Fruit fly (Drosophila melanogaster) whole organism, embryonic: ENCODE results near the gene Mo25.
A peak's percentile ranks its signal among the peaks of the same experiment; 100 is the strongest.

Source experiments
- Adf1 ChIP-seq: fragments of 200-800 bp; sonication (Bioruptor generic); IDR thresholded peaks from 2 replicates; pipeline ENCODE4 v1.3.6; 2022; ENCODE audit warnings: missing biosample characterization, missing genetic modification characterization
- B-H1 ChIP-seq: fragments of 200-800 bp; sonication (Bioruptor generic); IDR thresholded peaks from 3 replicates; pipeline ENCODE4 v1.3.6; 2022; ENCODE audit warnings: missing biosample characterization, missing genetic modification characterization
- CG1024 ChIP-seq: fragments of 200-800 bp; sonication (Bioruptor generic); IDR thresholded peaks from 2 replicates; pipeline ENCODE4 v1.3.6; 2022; ENCODE audit warnings: missing biosample characterization, missing genetic modification characterization
- CG11247 ChIP-seq: fragments of 200-800 bp; sonication (Bioruptor generic); IDR thresholded peaks from 2 replicates; pipeline ENCODE4 v1.3.6; 2022; ENCODE audit warnings: missing biosample characterization, missing genetic modification characterization
- CG11504 ChIP-seq: fragments of 200-800 bp; sonication (Bioruptor generic); optimal IDR thresholded peaks from 3 replicates; lab custom pipeline; 2019; ENCODE audit warnings: missing biosample characterization, mild to moderate bottlenecking, missing genetic modification characterization, moderate library complexity
- CG11560 ChIP-seq: fragments of 200-800 bp; sonication (Bioruptor generic); IDR thresholded peaks from 3 replicates; pipeline ENCODE4 v1.3.6; 2022; ENCODE audit warnings: missing biosample characterization, missing genetic modification characterization
- CG12744 ChIP-seq: fragments of 200-800 bp; sonication (Bioruptor generic); optimal IDR thresholded peaks from 2 replicates; lab custom pipeline; 2016; ENCODE audit warnings: missing biosample characterization, missing genetic modification characterization
- CG1529 ChIP-seq: fragments of 200-800 bp; sonication (Bioruptor generic); optimal IDR thresholded peaks from 3 replicates; lab custom pipeline; 2018; ENCODE audit warnings: missing biosample characterization, missing genetic modification characterization
- CG15601 ChIP-seq: fragments of 200-800 bp; sonication (Bioruptor generic); optimal IDR thresholded peaks from 3 replicates; lab custom pipeline; 2019; ENCODE audit warnings: missing biosample characterization, mild to moderate bottlenecking, missing genetic modification characterization, moderate library complexity
- CG16815 ChIP-seq: fragments of 200-800 bp; sonication (Bioruptor generic); optimal IDR thresholded peaks from 3 replicates; lab custom pipeline; 2017; ENCODE audit warnings: missing biosample characterization, mild to moderate bottlenecking, missing genetic modification characterization
- CG31441 ChIP-seq: fragments of 200-800 bp; sonication (Bioruptor generic); IDR thresholded peaks from 2 replicates; pipeline ENCODE4 v1.3.6; 2022; ENCODE audit warnings: missing biosample characterization, missing genetic modification characterization
- CG32767 ChIP-seq: fragments of 200-800 bp; sonication (Bioruptor generic); IDR thresholded peaks from 2 replicates; pipeline ENCODE4 v1.3.6; 2022; ENCODE audit warnings: missing biosample characterization, missing genetic modification characterization
- CG4328 ChIP-seq: fragments of 200-800 bp; sonication (Bioruptor generic); optimal IDR thresholded peaks from 3 replicates; lab custom pipeline; 2017; ENCODE audit warnings: missing biosample characterization, missing genetic modification reagents, missing genetic modification characterization
- CG4404 ChIP-seq: fragments of 200-800 bp; sonication (Bioruptor generic); IDR thresholded peaks from 2 replicates; pipeline ENCODE4 v1.3.6; 2022; ENCODE audit warnings: missing biosample characterization, missing genetic modification characterization
- CG4617 ChIP-seq: fragments of 200-800 bp; sonication (Bioruptor generic); optimal IDR thresholded peaks from 3 replicates; lab custom pipeline; 2016; ENCODE audit warnings: missing biosample characterization, missing genetic modification characterization, borderline replicate concordance
- CG6254 ChIP-seq: fragments of 200-800 bp; sonication (Bioruptor generic); optimal IDR thresholded peaks from 3 replicates; lab custom pipeline; 2017; ENCODE audit warnings: mild to moderate bottlenecking, missing biosample characterization, missing genetic modification reagents, missing genetic modification characterization
- CG8944 ChIP-seq: fragments of 200-800 bp; sonication (Bioruptor generic); optimal IDR thresholded peaks from 3 replicates; lab custom pipeline; 2016; ENCODE audit warnings: missing biosample characterization, missing genetic modification characterization
- CG9817 ChIP-seq: fragments of 200-800 bp; sonication (Bioruptor generic); optimal IDR thresholded peaks from 2 replicates; lab custom pipeline; 2018; ENCODE audit warnings: missing biosample characterization, mild to moderate bottlenecking, missing genetic modification characterization, moderate library complexity
- CG9932 ChIP-seq: fragments of 200-800 bp; sonication (Bioruptor generic); IDR thresholded peaks from 2 replicates; pipeline ENCODE4 v1.3.6; 2022; ENCODE audit warnings: missing biosample characterization, missing genetic modification characterization
- CrebB ChIP-seq: fragments of 200-800 bp; sonication (Bioruptor generic); optimal IDR thresholded peaks from 3 replicates; lab custom pipeline; 2018; ENCODE audit warnings: missing biosample characterization, mild to moderate bottlenecking, missing genetic modification characterization
- Dad ChIP-seq: fragments of 200-800 bp; sonication (Bioruptor generic); optimal IDR thresholded peaks from 3 replicates; lab custom pipeline; 2016; ENCODE audit warnings: missing biosample characterization, missing genetic modification characterization
- Dll ChIP-seq: fragments of 200-800 bp; sonication (Bioruptor generic); IDR thresholded peaks from 4 replicates; pipeline ENCODE4 v1.3.6; 2022; ENCODE audit warnings: missing biosample characterization, missing genetic modification characterization; ENCODE audit not compliant: partially characterized antibody
- Dp ChIP-seq: fragments of 200-800 bp; sonication (Bioruptor generic); optimal IDR thresholded peaks from 2 replicates; lab custom pipeline; 2018; ENCODE audit warnings: missing biosample characterization, mild to moderate bottlenecking, missing genetic modification characterization, moderate library complexity
- Elba2 ChIP-seq: fragments of 200-800 bp; sonication (Bioruptor generic); optimal IDR thresholded peaks from 3 replicates; lab custom pipeline; 2016; ENCODE audit warnings: missing biosample characterization, missing genetic modification characterization
- HmgZ ChIP-seq: fragments of 200-800 bp; sonication (Bioruptor generic); optimal IDR thresholded peaks from 2 replicates; lab custom pipeline; 2018; ENCODE audit warnings: missing biosample characterization, mild to moderate bottlenecking, missing genetic modification characterization
- NC2α ChIP-seq: fragments of 200-800 bp; sonication (Bioruptor generic); optimal IDR thresholded peaks from 2 replicates; lab custom pipeline; 2016; ENCODE audit warnings: missing biosample characterization, missing genetic modification characterization
- Nf-YA ChIP-seq: fragments of 200-800 bp; sonication (Bioruptor generic); IDR thresholded peaks from 2 replicates; pipeline ENCODE4 v1.3.6; 2022; ENCODE audit warnings: missing biosample characterization, missing genetic modification characterization
- Nf-YC ChIP-seq: fragments of 200-800 bp; optimal IDR thresholded peaks from 3 replicates; lab custom pipeline; 2019; ENCODE audit warnings: missing biosample characterization, mild to moderate bottlenecking, missing genetic modification characterization, moderate library complexity
- Oli ChIP-seq: fragments of 200-800 bp; sonication (Bioruptor generic); optimal IDR thresholded peaks from 2 replicates; lab custom pipeline; 2018; ENCODE audit warnings: missing biosample characterization, mild to moderate bottlenecking, missing genetic modification characterization, moderate library complexity
- Poxn ChIP-seq: fragments of 200-800 bp; sonication (Bioruptor generic); IDR thresholded peaks from 2 replicates; pipeline ENCODE4 v1.3.6; 2022; ENCODE audit warnings: missing biosample characterization, missing genetic modification characterization
- Side ChIP-seq: fragments of 200-800 bp; sonication (Bioruptor generic); optimal IDR thresholded peaks from 2 replicates; lab custom pipeline; 2016; ENCODE audit warnings: missing biosample characterization, missing genetic modification characterization
- Vsx1 ChIP-seq: fragments of 200-800 bp; sonication (Bioruptor generic); optimal IDR thresholded peaks from 2 replicates; lab custom pipeline; 2017; ENCODE audit warnings: missing biosample characterization, mild to moderate bottlenecking, missing genetic modification characterization, missing genetic modification reagents
- ara ChIP-seq: fragments of 200-800 bp; sonication (Bioruptor generic); IDR thresholded peaks from 2 replicates; pipeline ENCODE4 v1.3.6; 2022; ENCODE audit warnings: missing biosample characterization, missing genetic modification characterization
- bab2 ChIP-seq: fragments of 200-800 bp; sonication (Bioruptor generic); optimal IDR thresholded peaks from 2 replicates; lab custom pipeline; 2016; ENCODE audit warnings: missing biosample characterization, missing genetic modification characterization
- cad ChIP-seq: fragments of >200 bp; optimal IDR thresholded peaks from 2 replicates; lab custom pipeline; 2017; ENCODE audit warnings: missing biosample characterization, missing genetic modification characterization
- croc ChIP-seq: fragments of 200-800 bp; sonication (Bioruptor generic); conservative IDR thresholded peaks from 3 replicates; pipeline ENCODE4 v1.3.6; 2022; ENCODE audit warnings: missing biosample characterization, missing genetic modification characterization
- dmrt11E ChIP-seq: fragments of 200-800 bp; sonication (Bioruptor generic); optimal IDR thresholded peaks from 3 replicates; lab custom pipeline; 2018; ENCODE audit warnings: missing biosample characterization, mild to moderate bottlenecking, missing genetic modification characterization, moderate library complexity
- dysf ChIP-seq: fragments of 200-800 bp; sonication (Bioruptor generic); IDR thresholded peaks from 3 replicates; pipeline ENCODE4 v1.3.6; 2022; ENCODE audit warnings: missing biosample characterization, missing genetic modification characterization
- fd64A ChIP-seq: fragments of 200-800 bp; sonication (Bioruptor generic); optimal IDR thresholded peaks from 3 replicates; lab custom pipeline; 2018; ENCODE audit warnings: missing biosample characterization, mild to moderate bottlenecking, missing genetic modification characterization
- gro ChIP-seq: fragments of 200-800 bp; sonication (Bioruptor generic); optimal IDR thresholded peaks from 2 replicates; lab custom pipeline; 2016; ENCODE audit warnings: missing biosample characterization, missing genetic modification characterization
- klu ChIP-seq: fragments of 200-800 bp; sonication (Bioruptor generic); IDR thresholded peaks from 2 replicates; pipeline ENCODE4 v1.3.6; 2022; ENCODE audit warnings: missing biosample characterization, missing genetic modification characterization
- lilli ChIP-seq: fragments of 200-800 bp; sonication (Bioruptor generic); optimal IDR thresholded peaks from 3 replicates; lab custom pipeline; 2016; ENCODE audit warnings: missing biosample characterization, missing genetic modification characterization
- odd ChIP-seq: fragments of 200-800 bp; sonication (Bioruptor generic); optimal IDR thresholded peaks from 2 replicates; lab custom pipeline; 2017; ENCODE audit warnings: missing biosample characterization, mild to moderate bottlenecking, missing genetic modification characterization
- otp ChIP-seq: fragments of 200-800 bp; sonication (Bioruptor generic); IDR thresholded peaks from 3 replicates; pipeline ENCODE4, ENCODE4 v1.3.6; 2022; ENCODE audit warnings: missing biosample characterization, missing genetic modification characterization
- pan ChIP-seq, 4 experiments: fragments of >200 bp in 3 of 4; fragments of 200-800 bp in 1 of 4; sonication (Bioruptor generic) in 1 of 4; optimal IDR thresholded peaks in 3 of 4; IDR thresholded peaks in 1 of 4; 2 replicates each; pipeline versions ENCODE4 v1.3.6 to Lab custom; 2017 to 2022; ENCODE audit warnings: missing biosample characterization in 2 of 4, missing genetic modification characterization in 2 of 4, mixed read lengths in 1 of 4
- ro ChIP-seq: fragments of 200-800 bp; sonication (Bioruptor generic); IDR thresholded peaks from 2 replicates; pipeline ENCODE4 v1.3.6; 2022; ENCODE audit warnings: missing biosample characterization, missing genetic modification characterization
- scrt ChIP-seq: fragments of 200-800 bp; sonication (Bioruptor generic); optimal IDR thresholded peaks from 2 replicates; lab custom pipeline; 2018; ENCODE audit warnings: missing biosample characterization, mild to moderate bottlenecking, missing genetic modification characterization, moderate library complexity
- sna ChIP-seq: fragments of 200-800 bp; sonication (Bioruptor generic); IDR thresholded peaks from 2 replicates; pipeline ENCODE4 v1.3.6; 2022; ENCODE audit warnings: missing biosample characterization, missing genetic modification characterization; ENCODE audit not compliant: partially characterized antibody
- zfh1 ChIP-seq: fragments of 200-800 bp; sonication (Bioruptor generic); IDR thresholded peaks from 3 replicates; pipeline ENCODE4 v1.3.6; 2022; ENCODE audit warnings: missing biosample characterization, missing genetic modification characterization

Gene Mo25

dm6 chr3L:16647578-16648113 lies 32.4 kb upstream of the Mo25 start, which contains the start of gene Abl (continued):
- TF ChIP-seq zfh1 (GFP tag; lab: Robert Waterston, UW) (0 out of 3 replicates have a peak, but pooled peaks have one; percentile 43), HmgZ (tag; lab: Kevin White, UChicago) (peak; percentile 94), ara (GFP tag; lab: Robert Waterston, UW) (no peak), Dp (GFP tag; lab: Kevin White, UChicago) (peak; percentile 90), scrt (GFP tag; lab: Kevin White, UChicago) (peak; percentile 14), Elba2 (GFP tag; lab: Kevin White, UChicago) (peak; percentile 84), CG1024 (GFP tag; lab: Robert Waterston, UW) (no peak), Nf-YC (peak; percentile 61), Adf1 (GFP tag; lab: Robert Waterston, UW) (0 out of 2 replicates have a peak, but pooled peaks have one; percentile 14), dmrt11E (no peak), CG12744 (GFP tag; lab: Kevin White, UChicago) (peak; percentile 87), CG9932 (GFP tag; lab: Robert Waterston, UW) (peak; percentile 88), Poxn (GFP tag; lab: Robert Waterston, UW) (no peak), CG15601 (tag; lab: Kevin White, UChicago) (peak; percentile 80), Oli (tag; lab: Kevin White, UChicago) (no peak), pan (optimal IDR thresholded peaks at IDR 0.05; lab: Kevin White, UChicago) (no peak), pan (GFP tag; optimal IDR thresholded peaks at IDR 0.05 in 1 of 2, IDR thresholded peaks at IDR 0.05 in 1 of 2) (peak in 1 of 2 experiments; percentile 37), klu (peak; percentile 54; the same call in 1 of the 2 replicates), bab2 (GFP tag; lab: Kevin White, UChicago) (peak; percentile 41), CG4328 (GFP tag; lab: Kevin White, UChicago) (peak; percentile 0), CrebB (tag; lab: Kevin White, UChicago) (peak; percentile 78), CG4617 (GFP tag; lab: Kevin White, UChicago) (peak; percentile 83), Dll (GFP tag; lab: Robert Waterston, UW) (peak; percentile 81), NC2α (peak; percentile 60), CG1529 (GFP tag; lab: Kevin White, UChicago) (no peak), lilli (GFP tag; lab: Kevin White, UChicago) (peak; percentile 68), cad (GFP tag; lab: Kevin White, UChicago) (no peak), ro (GFP tag; lab: Robert Waterston, UW) (no peak), croc (GFP tag; lab: Robert Waterston, UW) (peak; percentile 19; the same call in 2 of the 3 replicates), Nf-YA (no peak), Dad (GFP tag; lab: Kevin White, UChicago) (peak; percentile 87), fd64A (GFP tag; lab: Kevin White, UChicago) (peak; percentile 36), CG8944 (GFP tag; lab: Kevin White, UChicago) (peak; percentile 73), CG32767 (GFP tag; lab: Robert Waterston, UW) (peak; percentile 43; the same call in 1 of the 2 replicates), sna (GFP tag; lab: Robert Waterston, UW) (peak; percentile 72; the same call in 1 of the 2 replicates), odd (GFP tag; lab: Kevin White, UChicago) (no peak), CG11247 (GFP tag; lab: Robert Waterston, UW) (peak; percentile 63), CG31441 (GFP tag; lab: Robert Waterston, UW) (no peak), CG16815 (peak; percentile 22), Side (GFP tag; lab: Kevin White, UChicago) (peak; percentile 74), CG11504 (tag; lab: Kevin White, UChicago) (peak; percentile 63), CG4404 (GFP tag; lab: Robert Waterston, UW) (peak; percentile 22; the same call in 1 of the 2 replicates), CG9817 (peak; percentile 69), B-H1 (GFP tag; lab: Robert Waterston, UW) (0 out of 3 replicates have a peak, but pooled peaks have one; percentile 20), otp (peak; percentile 8; the same call in 2 of the 3 replicates), CG11560 (tag; lab: Robert Waterston, UW) (peak; percentile 70; the same call in 2 of the 3 replicates), gro (GFP tag; lab: Kevin White, UChicago) (peak; percentile 95), CG6254 (no peak), Vsx1 (GFP tag; lab: Kevin White, UChicago) (peak; percentile 22), dysf (GFP tag; lab: Robert Waterston, UW) (peak; percentile 45; the same call in 2 of the 3 replicates)
